Fruit fly (Drosophila melanogaster) whole organism, embryonic: ENCODE data around the gene Hug.

Source experiments
- Bdp1 ChIP-seq: fragments of 200-800 bp; sonication (Bioruptor generic); optimal IDR thresholded peaks from 3 replicates; lab custom pipeline; 2016; ENCODE audit warnings: missing biosample characterization, missing genetic modification characterization
- Bteb2 ChIP-seq: fragments of 200-800 bp; sonication (Bioruptor generic); optimal IDR thresholded peaks from 2 replicates; lab custom pipeline; 2016; ENCODE audit warnings: missing biosample characterization, missing genetic modification characterization
- CG10147 ChIP-seq: fragments of 200-800 bp; sonication (Bioruptor generic); optimal IDR thresholded peaks from 2 replicates; lab custom pipeline; 2019; ENCODE audit warnings: missing biosample characterization, mild to moderate bottlenecking, missing genetic modification characterization, moderate library complexity
- CG11398 ChIP-seq: fragments of 200-800 bp; sonication (Bioruptor generic); optimal IDR thresholded peaks from 2 replicates; lab custom pipeline; 2016; ENCODE audit warnings: missing biosample characterization, missing genetic modification characterization
- CG11456 ChIP-seq: fragments of 200-800 bp; sonication (Bioruptor generic); IDR thresholded peaks from 3 replicates; pipeline ENCODE4 v1.3.6; 2022; ENCODE audit warnings: missing biosample characterization, missing genetic modification characterization
- CG14050 ChIP-seq: fragments of 200-800 bp; sonication (Bioruptor generic); IDR thresholded peaks from 3 replicates; pipeline ENCODE4 v1.3.6; 2022; ENCODE audit warnings: missing biosample characterization, missing genetic modification characterization
- CG15011 ChIP-seq: fragments of 200-800 bp; sonication (Bioruptor generic); optimal IDR thresholded peaks from 3 replicates; lab custom pipeline; 2018; ENCODE audit warnings: missing biosample characterization, mild to moderate bottlenecking, missing genetic modification characterization
- CG15601 ChIP-seq: fragments of 200-800 bp; sonication (Bioruptor generic); optimal IDR thresholded peaks from 3 replicates; lab custom pipeline; 2019; ENCODE audit warnings: missing biosample characterization, mild to moderate bottlenecking, missing genetic modification characterization, moderate library complexity
- CG17328 ChIP-seq: fragments of 200-800 bp; sonication (Bioruptor generic); IDR thresholded peaks from 2 replicates; pipeline ENCODE4 v1.3.6; 2022; ENCODE audit warnings: missing biosample characterization, missing genetic modification characterization
- CG17385 ChIP-seq: fragments of 200-800 bp; sonication (Bioruptor generic); optimal IDR thresholded peaks from 3 replicates; lab custom pipeline; 2018; ENCODE audit warnings: missing biosample characterization, mild to moderate bottlenecking, missing genetic modification characterization
- CG18619 ChIP-seq: fragments of 200-800 bp; sonication (Bioruptor generic); optimal IDR thresholded peaks from 3 replicates; lab custom pipeline; 2017; ENCODE audit warnings: missing biosample characterization, mild to moderate bottlenecking, missing genetic modification characterization
- CG2120 ChIP-seq: fragments of 200-800 bp; sonication (Bioruptor generic); optimal IDR thresholded peaks from 3 replicates; lab custom pipeline; 2016; ENCODE audit warnings: missing biosample characterization, missing genetic modification characterization
- CG2875 ChIP-seq: fragments of 200-800 bp; sonication (Bioruptor generic); optimal IDR thresholded peaks from 2 replicates; lab custom pipeline; 2017; ENCODE audit warnings: missing biosample characterization, mild to moderate bottlenecking, missing genetic modification characterization, missing genetic modification reagents
- CG30431 ChIP-seq: fragments of 200-800 bp; sonication (Bioruptor generic); optimal IDR thresholded peaks from 2 replicates; lab custom pipeline; 2017; ENCODE audit warnings: missing biosample characterization, missing genetic modification characterization
- CG31441 ChIP-seq: fragments of 200-800 bp; sonication (Bioruptor generic); IDR thresholded peaks from 2 replicates; pipeline ENCODE4 v1.3.6; 2022; ENCODE audit warnings: missing biosample characterization, missing genetic modification characterization
- CG4282 ChIP-seq: fragments of 200-800 bp; sonication (Bioruptor generic); optimal IDR thresholded peaks from 2 replicates; lab custom pipeline; 2016; ENCODE audit warnings: missing biosample characterization, missing genetic modification characterization
- CG4424 ChIP-seq: fragments of 200-800 bp; sonication (Bioruptor generic); optimal IDR thresholded peaks from 3 replicates; lab custom pipeline; 2016; ENCODE audit warnings: missing biosample characterization, missing genetic modification characterization
- CG5180 ChIP-seq: fragments of 200-800 bp; sonication (Bioruptor generic); optimal IDR thresholded peaks from 3 replicates; lab custom pipeline; 2017; ENCODE audit warnings: missing biosample characterization, missing genetic modification characterization, mild to moderate bottlenecking, moderate library complexity, missing genetic modification reagents
- CG6765 ChIP-seq: fragments of 200-800 bp; sonication (Bioruptor generic); optimal IDR thresholded peaks from 3 replicates; lab custom pipeline; 2017; ENCODE audit warnings: missing biosample characterization, mild to moderate bottlenecking, missing genetic modification characterization
- CG7839 ChIP-seq: fragments of 200-800 bp; sonication (Bioruptor generic); optimal IDR thresholded peaks from 3 replicates; lab custom pipeline; 2018; ENCODE audit warnings: missing biosample characterization, mild to moderate bottlenecking, missing genetic modification characterization, moderate library complexity
- CG8281 ChIP-seq: fragments of 200-800 bp; sonication (Bioruptor generic); optimal IDR thresholded peaks from 2 replicates; lab custom pipeline; 2018; ENCODE audit warnings: missing biosample characterization, mild to moderate bottlenecking, missing genetic modification characterization, moderate library complexity
- CG9437 ChIP-seq: fragments of 200-800 bp; sonication (Bioruptor generic); optimal IDR thresholded peaks from 2 replicates; lab custom pipeline; 2018; ENCODE audit warnings: missing biosample characterization, mild to moderate bottlenecking, missing genetic modification characterization
- CG9817 ChIP-seq: fragments of 200-800 bp; sonication (Bioruptor generic); optimal IDR thresholded peaks from 2 replicates; lab custom pipeline; 2018; ENCODE audit warnings: missing biosample characterization, mild to moderate bottlenecking, missing genetic modification characterization, moderate library complexity
- CG9932 ChIP-seq: fragments of 200-800 bp; sonication (Bioruptor generic); IDR thresholded peaks from 2 replicates; pipeline ENCODE4 v1.3.6; 2022; ENCODE audit warnings: missing biosample characterization, missing genetic modification characterization
- CkIIα-i1 ChIP-seq: fragments of 200-800 bp; sonication (Bioruptor generic); IDR thresholded peaks from 2 replicates; pipeline ENCODE4 v1.3.6; 2022; ENCODE audit warnings: missing biosample characterization, missing genetic modification characterization
- CoRest ChIP-seq: fragments of 200-800 bp; sonication (Bioruptor generic); optimal IDR thresholded peaks from 3 replicates; lab custom pipeline; 2018; ENCODE audit warnings: missing biosample characterization, mild to moderate bottlenecking, missing genetic modification characterization, moderate library complexity
- Deaf1 ChIP-seq: fragments of 200-800 bp; optimal IDR thresholded peaks from 3 replicates; lab custom pipeline; 2019; ENCODE audit warnings: missing biosample characterization, mild to moderate bottlenecking, missing genetic modification characterization, moderate library complexity
- Dip2 ChIP-seq: fragments of 200-800 bp; sonication (Bioruptor generic); IDR thresholded peaks from 2 replicates; pipeline ENCODE4 v1.3.6; 2022; ENCODE audit warnings: missing biosample characterization, missing genetic modification characterization
- Dp ChIP-seq: fragments of 200-800 bp; sonication (Bioruptor generic); optimal IDR thresholded peaks from 2 replicates; lab custom pipeline; 2018; ENCODE audit warnings: missing biosample characterization, mild to moderate bottlenecking, missing genetic modification characterization, moderate library complexity
- Ets65A ChIP-seq: fragments of 200-800 bp; sonication (Bioruptor generic); peaks from one replicate; lab custom pipeline; 2016; ENCODE audit warnings: missing biosample characterization, missing genetic modification characterization
- HLH4C ChIP-seq: fragments of 200-800 bp; sonication (Bioruptor generic); IDR thresholded peaks from 3 replicates; pipeline ENCODE4 v1.3.6; 2022; ENCODE audit warnings: missing biosample characterization, missing genetic modification characterization; ENCODE audit not compliant: partially characterized antibody
- Mad ChIP-seq: fragments of 200-800 bp; sonication (Bioruptor generic); optimal IDR thresholded peaks from 2 replicates; lab custom pipeline; 2016; ENCODE audit warnings: missing biosample characterization, missing genetic modification characterization
- Meics ChIP-seq: fragments of 200-800 bp; sonication (Bioruptor generic); optimal IDR thresholded peaks from 2 replicates; lab custom pipeline; 2017; ENCODE audit warnings: missing biosample characterization, mild to moderate bottlenecking, missing genetic modification characterization
- PHDP ChIP-seq: fragments of 200-800 bp; sonication (Bioruptor generic); optimal IDR thresholded peaks from 3 replicates; lab custom pipeline; 2018; ENCODE audit warnings: missing biosample characterization, mild to moderate bottlenecking, missing genetic modification characterization, moderate library complexity
- Tbp ChIP-seq: fragments of >200 bp; optimal IDR thresholded peaks from 2 replicates; lab custom pipeline; 2018; ENCODE audit warnings: missing biosample characterization, missing genetic modification characterization
- amos ChIP-seq: fragments of 200-800 bp; sonication (Bioruptor generic); IDR thresholded peaks from 2 replicates; pipeline ENCODE4 v1.3.6; 2022; ENCODE audit warnings: missing biosample characterization, missing genetic modification characterization; ENCODE audit not compliant: partially characterized antibody
- bcd ChIP-seq: fragments of 200-800 bp; sonication (Bioruptor generic); optimal IDR thresholded peaks from 2 replicates; lab custom pipeline; 2017; ENCODE audit warnings: missing biosample characterization, mild to moderate bottlenecking, missing genetic modification characterization
- br ChIP-seq: fragments of >200 bp; optimal IDR thresholded peaks from 2 replicates; lab custom pipeline; 2017
- croc ChIP-seq: fragments of 200-800 bp; sonication (Bioruptor generic); conservative IDR thresholded peaks from 3 replicates; pipeline ENCODE4 v1.3.6; 2022; ENCODE audit warnings: missing biosample characterization, missing genetic modification characterization
- crp ChIP-seq, 2 experiments: fragments of 200-800 bp; sonication (Bioruptor generic); optimal IDR thresholded peaks; 2 replicates in 1 of 2; 3 replicates in 1 of 2; lab custom pipeline; 2017; ENCODE audit warnings: missing biosample characterization in 2 of 2, missing genetic modification characterization in 2 of 2, mild to moderate bottlenecking in 1 of 2, moderate library complexity in 1 of 2
- gfzf ChIP-seq: fragments of 200-800 bp; sonication (Bioruptor generic); optimal IDR thresholded peaks from 2 replicates; lab custom pipeline; 2016; ENCODE audit warnings: missing biosample characterization, mild to moderate bottlenecking, missing genetic modification characterization, moderate library complexity
- inv ChIP-seq: fragments of 200-800 bp; sonication (Bioruptor generic); IDR thresholded peaks from 2 replicates; pipeline ENCODE4 v1.3.6; 2022; ENCODE audit warnings: missing biosample characterization, missing genetic modification characterization; ENCODE audit not compliant: partially characterized antibody
- kah ChIP-seq: fragments of 200-800 bp; sonication (Bioruptor generic); optimal IDR thresholded peaks from 2 replicates; lab custom pipeline; 2018; ENCODE audit warnings: missing biosample characterization, mild to moderate bottlenecking, missing genetic modification characterization
- lmd ChIP-seq: fragments of 200-800 bp; sonication (Bioruptor generic); IDR thresholded peaks from 2 replicates; pipeline ENCODE4 v1.3.6; 2022; ENCODE audit warnings: missing biosample characterization, missing genetic modification characterization
- row ChIP-seq: fragments of 200-800 bp; sonication (Bioruptor generic); IDR thresholded peaks from 3 replicates; pipeline ENCODE4 v1.3.6; 2022; ENCODE audit warnings: missing biosample characterization, missing genetic modification characterization
- sens ChIP-seq: fragments of 200-800 bp; sonication (Bioruptor generic); peaks from one replicate; lab custom pipeline; 2016; ENCODE audit warnings: missing biosample characterization, missing genetic modification characterization
- sisA ChIP-seq: fragments of 200-800 bp; sonication (Bioruptor generic); IDR thresholded peaks from 2 replicates; pipeline ENCODE4 v1.3.6; 2022; ENCODE audit warnings: missing biosample characterization, missing genetic modification characterization
- sr ChIP-seq: fragments of 200-800 bp; sonication (Bioruptor generic); IDR thresholded peaks from 3 replicates; pipeline ENCODE4 v1.3.6; 2022; ENCODE audit warnings: missing biosample characterization, missing genetic modification characterization
- ssp ChIP-seq: fragments of 200-800 bp; sonication (Bioruptor generic); IDR thresholded peaks from 2 replicates; pipeline ENCODE4 v1.3.6; 2022; ENCODE audit warnings: missing biosample characterization, missing genetic modification characterization
- twi ChIP-seq: fragments of 200-800 bp; optimal IDR thresholded peaks from 2 replicates; lab custom pipeline; 2019; ENCODE audit warnings: missing biosample characterization, mild to moderate bottlenecking, missing genetic modification characterization, moderate library complexity
- unpg ChIP-seq: fragments of 200-800 bp; sonication (Bioruptor generic); optimal IDR thresholded peaks from 3 replicates; lab custom pipeline; 2018; ENCODE audit warnings: missing biosample characterization, mild to moderate bottlenecking, missing genetic modification characterization, moderate library complexity
- zf30C ChIP-seq: fragments of 200-800 bp; sonication (Bioruptor generic); optimal IDR thresholded peaks from 3 replicates; lab custom pipeline; 2018; ENCODE audit warnings: missing biosample characterization, mild to moderate bottlenecking, missing genetic modification characterization

Hug gene

dm6 chr3R:12562026-12562425, 36.0 kb downstream of the Hug start (continued):
- no peak for TF ChIP-seq zf30C (GFP tag; lab: Kevin White, UChicago)
- peak; percentile 71 for TF ChIP-seq CoRest (tag; lab: Kevin White, UChicago)
- TF ChIP-seq ssp (GFP tag; lab: Robert Waterston, UW): no peak
- TF ChIP-seq Tbp (GFP tag; lab: Kevin White, UChicago): no peak
- TF ChIP-seq CG9817 (tag; lab: Kevin White, UChicago): peak; percentile 38
- TF ChIP-seq row (GFP tag; lab: Robert Waterston, UW): 0 out of 3 replicates have a peak, but pooled peaks have one; percentile 4
- TF ChIP-seq CG17328: no peak
- TF ChIP-seq CG31441 (GFP tag; lab: Robert Waterston, UW): peak; percentile 64
- TF ChIP-seq Dip2 (GFP tag; lab: Robert Waterston, UW): no peak
- no peak for TF ChIP-seq crp (GFP tag; optimal IDR thresholded peaks at IDR 0.05; lab: Kevin White, UChicago)
- no peak for TF ChIP-seq CG30431 (GFP tag; lab: Kevin White, UChicago)
- TF ChIP-seq sisA (GFP tag; lab: Robert Waterston, UW): no peak
- TF ChIP-seq bcd: peak; percentile 17
- no peak for TF ChIP-seq CG11456 (GFP tag; lab: Robert Waterston, UW)
- no peak for TF ChIP-seq kah (GFP tag; lab: Kevin White, UChicago)
- TF ChIP-seq CG10147: peak; percentile 55
- TF ChIP-seq Bteb2: no peak
- no peak for TF ChIP-seq Ets65A
- TF ChIP-seq croc (GFP tag; lab: Robert Waterston, UW): no peak
- no peak for TF ChIP-seq Bdp1 (GFP tag; lab: Kevin White, UChicago)
- peak; percentile 56 for TF ChIP-seq sens (GFP tag; lab: Kevin White, UChicago)
- peak; percentile 34 for TF ChIP-seq CG6765 (GFP tag; lab: Kevin White, UChicago)
- TF ChIP-seq twi (tag; lab: Kevin White, UChicago): no peak
- TF ChIP-seq CG4282: no peak
- TF ChIP-seq amos (GFP tag; lab: Robert Waterston, UW): no peak
- peak; percentile 1 for TF ChIP-seq CG5180 (GFP tag; lab: Kevin White, UChicago)
- peak; percentile 61 for TF ChIP-seq CG7839
- peak; percentile 24 for TF ChIP-seq CG9437 (GFP tag; lab: Kevin White, UChicago)
- peak; percentile 66 for TF ChIP-seq PHDP (tag; lab: Kevin White, UChicago)
- no peak for TF ChIP-seq br
- no peak for TF ChIP-seq CG2875 (GFP tag; lab: Kevin White, UChicago)
- no peak for TF ChIP-seq HLH4C
- no peak for TF ChIP-seq Mad
- no peak for TF ChIP-seq CG15601 (tag; lab: Kevin White, UChicago)
- TF ChIP-seq sr (GFP tag; lab: Robert Waterston, UW): no peak
- TF ChIP-seq CG2120 (GFP tag; lab: Kevin White, UChicago): peak; percentile 25
- TF ChIP-seq Deaf1 (tag; lab: Kevin White, UChicago): peak; percentile 5
- TF ChIP-seq CG11398 (GFP tag; lab: Kevin White, UChicago): no peak
- TF ChIP-seq CG9932 (GFP tag; lab: Robert Waterston, UW): peak; percentile 38
- peak; percentile 48 for TF ChIP-seq Meics (GFP tag; lab: Kevin White, UChicago)
- no peak for TF ChIP-seq Dp (GFP tag; lab: Kevin White, UChicago)
- TF ChIP-seq inv (GFP tag; lab: Robert Waterston, UW): no peak
- peak; percentile 22 for TF ChIP-seq CG15011 (GFP tag; lab: Kevin White, UChicago)
- TF ChIP-seq unpg (GFP tag; lab: Kevin White, UChicago): peak; percentile 45
- peak; percentile 35; the same call in 1 of the 2 replicates for TF ChIP-seq lmd (GFP tag; lab: Robert Waterston, UW)
- TF ChIP-seq CG18619 (GFP tag; lab: Kevin White, UChicago): peak; percentile 28
- TF ChIP-seq CG17385: peak; percentile 15
- TF ChIP-seq gfzf (GFP tag; lab: Kevin White, UChicago): no peak
- TF ChIP-seq CG14050 (GFP tag; lab: Robert Waterston, UW): no peak
- TF ChIP-seq CkIIα-i1 (GFP tag; lab: Robert Waterston, UW): no peak
- TF ChIP-seq CG4424 (GFP tag; lab: Kevin White, UChicago): peak; percentile 13
- TF ChIP-seq CG8281 (tag; lab: Kevin White, UChicago): no peak
